Worm (Caenorhabditis elegans) whole organism, late embryonic: ENCODE results near the gene Y39A1A.31.

ENCODE experiments used
- che-1 ChIP-seq: sonication (generic microtip); optimal IDR thresholded peaks from 2 replicates; lab custom pipeline; 2016; ENCODE audit warnings: mild to moderate bottlenecking, missing genetic modification characterization, missing compliant biosample characterization
- unc-86 ChIP-seq: sonication (generic microtip); optimal IDR thresholded peaks from 2 replicates; lab custom pipeline; 2016; ENCODE audit warnings: missing genetic modification characterization, missing compliant biosample characterization

- TF ChIP-seq che-1 (tag; lab: Kevin White, UChicago) (no peak), unc-86 (tag; lab: Kevin White, UChicago) (no peak)
Observed at ce11 chrIII:10656069-10656468, 32.9 kb downstream of the Y39A1A.31 start.
